Fruit fly (Drosophila melanogaster) whole organism, pupa: ENCODE measurements around the gene zfh1.

Experiments
- CG10348 ChIP-seq: fragments of 200-800 bp; sonication (Bioruptor generic); IDR thresholded peaks from 2 replicates; pipeline ENCODE4 v1.3.6; 2022; ENCODE audit warnings: missing biosample characterization, missing genetic modification characterization
- CG12605 ChIP-seq: fragments of 200-800 bp; sonication (Bioruptor generic); IDR thresholded peaks from 2 replicates; pipeline ENCODE4 v1.3.6; 2022; ENCODE audit warnings: missing biosample characterization, missing genetic modification characterization
- CG13204 ChIP-seq: fragments of 200-800 bp; sonication (Bioruptor generic); optimal IDR thresholded peaks from 2 replicates; lab custom pipeline; 2018; ENCODE audit warnings: missing biosample characterization, mild to moderate bottlenecking, missing genetic modification characterization, moderate library complexity
- CG14655 ChIP-seq: fragments of 200-800 bp; sonication (Bioruptor generic); optimal IDR thresholded peaks from 3 replicates; lab custom pipeline; 2017; ENCODE audit warnings: mild to moderate bottlenecking, missing biosample characterization, missing genetic modification reagents, missing genetic modification characterization
- CG15710 ChIP-seq: fragments of 200-800 bp; sonication (Bioruptor generic); optimal IDR thresholded peaks from 2 replicates; lab custom pipeline; 2018; ENCODE audit warnings: missing biosample characterization, mild to moderate bottlenecking, missing genetic modification characterization, moderate library complexity
- CG17806 ChIP-seq: fragments of 200-800 bp; sonication (Bioruptor generic); optimal IDR thresholded peaks from 2 replicates; lab custom pipeline; 2018; ENCODE audit warnings: missing biosample characterization, mild to moderate bottlenecking, missing genetic modification characterization, moderate library complexity
- CG32121 ChIP-seq: fragments of 200-800 bp; sonication (Bioruptor generic); IDR thresholded peaks from 2 replicates; pipeline ENCODE4 v1.3.6; 2022; ENCODE audit warnings: missing biosample characterization, missing genetic modification characterization
- CG34367 ChIP-seq: fragments of 200-800 bp; sonication (Bioruptor generic); optimal IDR thresholded peaks from 2 replicates; lab custom pipeline; 2018; ENCODE audit warnings: missing biosample characterization, mild to moderate bottlenecking, missing genetic modification characterization
- CG4496 ChIP-seq: fragments of 200-800 bp; sonication (Bioruptor generic); IDR thresholded peaks from 3 replicates; pipeline ENCODE4 v1.3.6; 2022; ENCODE audit warnings: missing biosample characterization, missing genetic modification characterization
- CG8159 ChIP-seq: fragments of 200-800 bp; sonication (Bioruptor generic); optimal IDR thresholded peaks from 3 replicates; lab custom pipeline; 2018; ENCODE audit warnings: missing biosample characterization, mild to moderate bottlenecking, missing genetic modification characterization, moderate library complexity
- CG8301 ChIP-seq: fragments of 200-800 bp; sonication (Bioruptor generic); optimal IDR thresholded peaks from 2 replicates; lab custom pipeline; 2018; ENCODE audit warnings: missing biosample characterization, mild to moderate bottlenecking, missing genetic modification characterization
- CG9948 ChIP-seq: fragments of 200-800 bp; sonication (Bioruptor generic); optimal IDR thresholded peaks from 2 replicates; lab custom pipeline; 2018; ENCODE audit warnings: missing biosample characterization, mild to moderate bottlenecking, missing genetic modification characterization, moderate library complexity
- D1 ChIP-seq: fragments of 200-800 bp; sonication (Bioruptor generic); optimal IDR thresholded peaks from 2 replicates; lab custom pipeline; 2018; ENCODE audit warnings: missing biosample characterization, mild to moderate bottlenecking, missing genetic modification characterization, moderate library complexity
- EcR ChIP-seq: fragments of 200-800 bp; sonication (Bioruptor generic); optimal IDR thresholded peaks from 3 replicates; lab custom pipeline; 2019; ENCODE audit warnings: missing biosample characterization, missing genetic modification characterization, mild to moderate bottlenecking, moderate library complexity, missing genetic modification reagents
- Ets98B ChIP-seq: fragments of 200-800 bp; sonication (Bioruptor generic); IDR thresholded peaks from 2 replicates; pipeline ENCODE4 v1.3.6; 2022; ENCODE audit warnings: missing biosample characterization, missing genetic modification characterization
- Pif1A ChIP-seq: fragments of 200-800 bp; sonication (Bioruptor generic); optimal IDR thresholded peaks from 3 replicates; lab custom pipeline; 2016; ENCODE audit warnings: missing biosample characterization, missing genetic modification characterization
- Pif1B ChIP-seq: fragments of 200-800 bp; sonication (Bioruptor generic); optimal IDR thresholded peaks from 3 replicates; lab custom pipeline; 2016; ENCODE audit warnings: missing biosample characterization, missing genetic modification characterization
- Snoo ChIP-seq: fragments of 200-800 bp; sonication (Bioruptor generic); optimal IDR thresholded peaks from 3 replicates; lab custom pipeline; 2017; ENCODE audit warnings: missing biosample characterization, mild to moderate bottlenecking, missing genetic modification characterization, inconsistent platforms
- fd96Ca ChIP-seq: fragments of 200-800 bp; sonication (Bioruptor generic); IDR thresholded peaks from 3 replicates; pipeline ENCODE4 v1.3.6; 2022; ENCODE audit warnings: missing biosample characterization, missing genetic modification characterization
- gl ChIP-seq: fragments of 200-800 bp; sonication (Bioruptor generic); optimal IDR thresholded peaks from 2 replicates; lab custom pipeline; 2018; ENCODE audit warnings: missing biosample characterization, mild to moderate bottlenecking, missing genetic modification characterization
- rn ChIP-seq: fragments of 200-800 bp; sonication (Bioruptor generic); IDR thresholded peaks from 2 replicates; pipeline ENCODE4 v1.3.6; 2022; ENCODE audit warnings: missing biosample characterization, missing genetic modification characterization

zfh1 gene

dm6 chr3R:30761140-30761539, 4.6 kb upstream of the zfh1 start:
- TF ChIP-seq CG9948 (tag; lab: Kevin White, UChicago): peak; percentile 13
- TF ChIP-seq CG14655 (GFP tag; lab: Kevin White, UChicago): no peak
- TF ChIP-seq Ets98B: no peak
- no peak for TF ChIP-seq rn
- peak; percentile 23 for TF ChIP-seq CG17806 (tag; lab: Kevin White, UChicago)
- TF ChIP-seq Pif1B (GFP tag; lab: Kevin White, UChicago): no peak
- peak; percentile 19 for TF ChIP-seq CG8159 (tag; lab: Kevin White, UChicago)
- TF ChIP-seq CG32121 (GFP tag; lab: Robert Waterston, UW): no peak
- no peak for TF ChIP-seq CG10348
- TF ChIP-seq Pif1A (GFP tag; lab: Kevin White, UChicago): no peak
- no peak for TF ChIP-seq CG8301 (tag; lab: Kevin White, UChicago)
- TF ChIP-seq fd96Ca (GFP tag; lab: Robert Waterston, UW): no peak
- TF ChIP-seq CG13204 (GFP tag; lab: Kevin White, UChicago): no peak
- TF ChIP-seq CG15710: no peak
- no peak for TF ChIP-seq CG12605 (GFP tag; lab: Robert Waterston, UW)
- no peak for TF ChIP-seq EcR
- TF ChIP-seq CG4496 (GFP tag; lab: Robert Waterston, UW): no peak
- no peak for TF ChIP-seq D1 (tag; lab: Kevin White, UChicago)
- no peak for TF ChIP-seq gl
- peak; percentile 16 for TF ChIP-seq Snoo
- no peak for TF ChIP-seq CG34367 (tag; lab: Kevin White, UChicago)

- no peak for TF ChIP-seq Pif1B (GFP tag; lab: Kevin White, UChicago)
- no peak for TF ChIP-seq CG9948 (tag; lab: Kevin White, UChicago)
Measured at dm6 chr3R:30762230-30762629, 3.5 kb upstream of the zfh1 start.

dm6 chr3R:30764121-30764520, 1.6 kb upstream of the zfh1 start:
- TF ChIP-seq rn (0 out of 2 replicates have a peak, but pooled peaks have one; percentile 14), CG4496 (GFP tag; lab: Robert Waterston, UW) (0 out of 3 replicates have a peak, but pooled peaks have one; percentile 24), fd96Ca (GFP tag; lab: Robert Waterston, UW) (peak; percentile 43; the same call in 1 of the 3 replicates), CG12605 (GFP tag; lab: Robert Waterston, UW) (no peak)

dm6 chr3R:30766922-30767504, 1.3 kb downstream of the zfh1 start:
- TF ChIP-seq fd96Ca (GFP tag; lab: Robert Waterston, UW): 0 out of 3 replicates have a peak, but pooled peaks have one; percentile 41
- TF ChIP-seq CG10348: no peak

dm6 chr3R:30767556-30767955, 1.8 kb downstream of the zfh1 start:
- TF ChIP-seq CG32121 (GFP tag; lab: Robert Waterston, UW): no peak
- TF ChIP-seq, all 21 proteins: peak for 0

dm6 chr3R:30770069-30770633, 4.4 kb downstream of the zfh1 start:
- no peak for TF ChIP-seq CG12605 (GFP tag; lab: Robert Waterston, UW)
- TF ChIP-seq CG14655 (GFP tag; lab: Kevin White, UChicago): peak; percentile 15

- TF ChIP-seq CG12605 (GFP tag; lab: Robert Waterston, UW) (no peak), CG10348 (no peak), CG17806 (tag; lab: Kevin White, UChicago) (no peak), EcR (no peak), CG13204 (GFP tag; lab: Kevin White, UChicago) (no peak), Snoo (no peak), CG8159 (tag; lab: Kevin White, UChicago) (no peak), rn (no peak), fd96Ca (GFP tag; lab: Robert Waterston, UW) (no peak), CG4496 (GFP tag; lab: Robert Waterston, UW) (no peak), CG14655 (GFP tag; lab: Kevin White, UChicago) (no peak), Ets98B (no peak), gl (no peak), CG34367 (tag; lab: Kevin White, UChicago) (no peak), CG15710 (no peak), Pif1A (GFP tag; lab: Kevin White, UChicago) (no peak), CG32121 (GFP tag; lab: Robert Waterston, UW) (no peak), D1 (tag; lab: Kevin White, UChicago) (no peak)
Measured at dm6 chr3R:30770709-30771108, 5.0 kb downstream of the zfh1 start.
